Worm (Caenorhabditis elegans): ENCODE results near the gene odr-1.

odr-1 gene

ce11 chrX:13583895-13584344, 33.1 kb upstream of the odr-1 start (continued):
- TF ChIP-seq unc-120 (tag; optimal IDR thresholded peaks at IDR 0.05; ENCODE audit: poor library complexity, severe bottlenecking) (peak; percentile 10), blmp-1 (tag; optimal IDR thresholded peaks at IDR 0.05) (no peak), snpc-4 (tag; optimal IDR thresholded peaks at IDR 0.05) (no peak), M03D4.4 (tag; optimal IDR thresholded peaks at IDR 0.05) (peak; percentile 26), mls-2 (tag; optimal IDR thresholded peaks at IDR 0.05) (peak; percentile 79), nhr-28 (tag; optimal IDR thresholded peaks at IDR 0.05) (no peak), sem-2 (GFP tag; optimal IDR thresholded peaks at IDR 0.05) (no peak), nhr-2 (tag; optimal IDR thresholded peaks at IDR 0.05) (peak; percentile 90), ceh-83 (GFP tag; optimal IDR thresholded peaks at IDR 0.05) (no peak), unc-62 (GFP tag; optimal IDR thresholded peaks at IDR 0.05) (peak; percentile 70), mab-5 (tag; optimal IDR thresholded peaks at IDR 0.05) (no peak)

- TF ChIP-seq elt-3 (tag; optimal IDR thresholded peaks at IDR 0.05) (no peak), nhr-237 (tag; optimal IDR thresholded peaks at IDR 0.05) (no peak), nhr-28 (tag; optimal IDR thresholded peaks at IDR 0.05) (no peak), bed-3 (GFP tag; optimal IDR thresholded peaks at IDR 0.05) (no peak), nhr-76 (tag; optimal IDR thresholded peaks at IDR 0.05) (no peak), sptf-1 (tag; optimal IDR thresholded peaks at IDR 0.05) (no peak), unc-62 (GFP tag; optimal IDR thresholded peaks at IDR 0.05) (no peak), nhr-2 (tag; optimal IDR thresholded peaks at IDR 0.05) (no peak), blmp-1 (tag; optimal IDR thresholded peaks at IDR 0.05) (no peak), unc-39 (tag; optimal IDR thresholded peaks at IDR 0.05) (no peak), ceh-83 (GFP tag; optimal IDR thresholded peaks at IDR 0.05) (no peak)
These were observed 31.0 kb upstream of the odr-1 start, which contains the start of gene F54B11.10 for ce11 chrX:13581820-13582219. TSS of gene F54B11.10 (plus strand) at chrX:13582120.

- TF ChIP-seq nhr-237 (tag; optimal IDR thresholded peaks at IDR 0.05) (no peak), cnd-1 (tag; optimal IDR thresholded peaks at IDR 0.05) (no peak), elt-3 (tag; optimal IDR thresholded peaks at IDR 0.05) (no peak)
These were observed 27.7 kb upstream of the odr-1 start, which contains the start of gene F54B11.11 for ce11 chrX:13578483-13578882. TSS of gene F54B11.11 (plus strand) at chrX:13578783.

- TF ChIP-seq ceh-43 (GFP tag; optimal IDR thresholded peaks at IDR 0.05) (no peak), nhr-28 (tag; optimal IDR thresholded peaks at IDR 0.05) (no peak), lsy-2 (tag; optimal IDR thresholded peaks at IDR 0.05) (no peak), hlh-1 (tag; optimal IDR thresholded peaks at IDR 0.05) (no peak), lin-13 (tag; optimal IDR thresholded peaks at IDR 0.05) (no peak), drap-1 (GFP tag; optimal IDR thresholded peaks at IDR 0.05) (no peak), ztf-11 (tag; optimal IDR thresholded peaks at IDR 0.05) (no peak), ceh-39 (tag; optimal IDR thresholded peaks at IDR 0.05) (no peak), mep-1 (tag; optimal IDR thresholded peaks at IDR 0.05) (no peak), M03D4.4 (tag; optimal IDR thresholded peaks at IDR 0.05) (no peak), unc-39 (tag; optimal IDR thresholded peaks at IDR 0.05) (no peak), ceh-83 (GFP tag; optimal IDR thresholded peaks at IDR 0.05) (no peak), ces-1 (GFP tag; optimal IDR thresholded peaks at IDR 0.05) (no peak), bed-3 (GFP tag; optimal IDR thresholded peaks at IDR 0.05) (no peak), blmp-1 (tag; optimal IDR thresholded peaks at IDR 0.05) (no peak)
These were observed 23.2 kb upstream of the odr-1 start for ce11 chrX:13574029-13574428.

- TF ChIP-seq elt-3 (tag; optimal IDR thresholded peaks at IDR 0.05) (no peak), ceh-39 (tag; optimal IDR thresholded peaks at IDR 0.05) (no peak), elt-1 (tag; optimal IDR thresholded peaks at IDR 0.05; ENCODE audit: borderline replicate concordance, insufficient read depth) (no peak), mab-5 (tag; optimal IDR thresholded peaks at IDR 0.05) (no peak), snpc-4 (tag; optimal IDR thresholded peaks at IDR 0.05) (no peak), zip-8 (tag; optimal IDR thresholded peaks at IDR 0.05) (no peak), sptf-1 (tag; optimal IDR thresholded peaks at IDR 0.05) (no peak), unc-120 (tag; optimal IDR thresholded peaks at IDR 0.05; ENCODE audit: poor library complexity, severe bottlenecking) (no peak), mep-1 (tag; optimal IDR thresholded peaks at IDR 0.05) (no peak), ceh-83 (GFP tag; optimal IDR thresholded peaks at IDR 0.05) (no peak), flh-1 (GFP tag; optimal IDR thresholded peaks at IDR 0.05) (no peak), nhr-237 (tag; optimal IDR thresholded peaks at IDR 0.05) (no peak)
These were observed 19.1 kb upstream of the odr-1 start, which contains the start of gene R01E6.7 for ce11 chrX:13569854-13570253. TSS of gene R01E6.7 (minus strand) at chrX:13569954.

ce11 chrX:13566436-13566835, 15.6 kb upstream of the odr-1 start, which contains the start of gene R01E6.2:
TSS of gene R01E6.2 (minus strand) at chrX:13566536.
- TF ChIP-seq drap-1 (GFP tag; optimal IDR thresholded peaks at IDR 0.05) (no peak), tbx-8 (GFP tag; optimal IDR thresholded peaks at IDR 0.05) (no peak), nhr-2 (tag; optimal IDR thresholded peaks at IDR 0.05) (no peak)

Measured in whole organism, mixed stage, embryonic.